Worm (Caenorhabditis elegans): ENCODE results near the gene ttyh-1.

DNA sequence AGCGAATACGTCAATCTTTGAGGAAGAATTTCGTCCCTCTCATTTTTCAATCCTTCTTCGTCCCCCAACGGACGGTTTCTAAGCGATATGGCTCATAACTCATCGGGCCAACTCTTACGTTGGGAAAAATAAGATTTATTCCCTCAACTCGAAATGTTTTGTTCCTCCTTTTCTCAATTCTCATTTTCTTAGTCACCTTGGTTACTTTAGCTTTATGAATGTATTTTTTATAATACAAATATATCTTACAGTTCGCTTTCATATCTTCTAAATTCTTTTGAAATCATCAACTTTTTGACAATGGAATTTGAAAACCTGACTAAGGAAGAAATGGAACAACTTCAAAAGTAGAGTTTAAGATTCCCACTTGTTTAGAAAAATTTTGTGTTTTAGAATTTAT is 39.1 kb upstream of the ttyh-1 start, which contains the start of gene npr-9:
- no peak for TF ChIP-seq mep-1 (tag; optimal IDR thresholded peaks at IDR 0.05)
- TF ChIP-seq ceh-39 (tag; optimal IDR thresholded peaks at IDR 0.05): no peak
- TF ChIP-seq unc-62 (GFP tag; optimal IDR thresholded peaks at IDR 0.05): no peak

Measured in whole organism, mixed stage, embryonic.